Worm (Caenorhabditis elegans): ENCODE data around the gene stdh-1.

The stdh-1 gene

DNA sequence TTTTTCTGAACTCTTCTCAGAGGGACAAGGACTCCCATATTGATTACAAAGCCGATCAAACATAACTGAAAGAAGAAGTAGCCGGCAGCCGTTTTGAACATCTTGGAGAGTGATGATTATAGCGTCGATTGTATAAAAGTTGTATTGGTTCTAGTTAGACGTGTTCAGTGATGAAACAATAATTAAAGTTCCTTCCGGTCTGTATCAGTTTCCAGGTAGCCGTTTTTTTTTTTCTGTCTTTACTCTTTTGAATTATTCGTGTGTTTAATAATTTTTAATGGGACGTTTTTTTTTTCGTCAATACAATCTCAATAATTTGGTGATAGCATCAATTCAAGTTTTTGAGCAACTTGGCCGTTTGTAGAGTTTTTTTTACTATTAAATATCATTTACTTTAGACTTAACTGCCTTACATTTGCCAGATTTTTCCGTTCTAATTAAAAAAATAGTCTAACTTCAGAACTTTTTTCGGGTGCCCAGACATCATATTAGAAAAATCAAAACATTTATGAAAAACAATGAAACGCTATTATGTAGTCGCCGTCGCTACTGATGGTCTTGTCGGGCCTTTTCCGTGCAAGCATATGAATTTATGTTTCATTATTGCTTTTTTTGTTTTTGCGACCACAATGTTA lies 40.2 kb downstream of the stdh-1 start, which contains the start of the genes srx-10 and clec-226:
srx-10 (minus strand) TSS at position 101 of the 635 bp plus-strand sequence.
clec-226 (plus strand) TSS at position 585 of the 635 bp plus-strand sequence.
- TF ChIP-seq dao-5 (tag; optimal IDR thresholded peaks at IDR 0.05) (no peak), W03F9.2 (tag; optimal IDR thresholded peaks at IDR 0.05) (no peak), him-1 (tag; optimal IDR thresholded peaks at IDR 0.05) (no peak)

DNA sequence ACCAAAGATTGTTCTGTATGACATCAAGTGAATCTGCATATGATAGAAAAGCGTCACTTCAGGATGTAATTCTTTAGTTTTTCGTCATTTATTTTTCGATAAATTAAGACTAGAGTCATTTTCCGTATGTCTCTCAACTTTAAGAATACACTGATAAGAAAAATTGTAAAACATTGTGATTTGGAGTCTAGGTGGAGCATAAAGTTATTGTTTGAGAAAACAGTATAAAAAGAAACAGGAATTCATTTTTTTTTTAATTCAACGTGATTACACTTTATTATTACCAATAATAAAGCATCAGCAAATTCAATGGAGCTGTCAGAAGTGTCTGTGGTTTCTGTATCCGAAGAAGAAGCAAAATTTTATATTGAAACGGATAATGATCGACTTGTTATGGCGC lies 42.7 kb downstream of the stdh-1 start, which contains the start of gene R10D12.6:
R10D12.6 (plus strand) TSS at position 301 of the 400 bp plus-strand sequence.
- TF ChIP-seq W03F9.2 (tag; optimal IDR thresholded peaks at IDR 0.05) (no peak), dao-5 (tag; optimal IDR thresholded peaks at IDR 0.05) (no peak), him-1 (tag; optimal IDR thresholded peaks at IDR 0.05) (no peak)

ce11 chrV:13949752-13950151 lies 43.5 kb downstream of the stdh-1 start, which contains the start of gene R10D12.7:
Gene R10D12.7 (plus strand): TSS chrV:13950052.
- TF ChIP-seq him-1 (tag; optimal IDR thresholded peaks at IDR 0.05) (no peak), W03F9.2 (tag; optimal IDR thresholded peaks at IDR 0.05) (no peak), dao-5 (tag; optimal IDR thresholded peaks at IDR 0.05) (no peak)

DNA sequence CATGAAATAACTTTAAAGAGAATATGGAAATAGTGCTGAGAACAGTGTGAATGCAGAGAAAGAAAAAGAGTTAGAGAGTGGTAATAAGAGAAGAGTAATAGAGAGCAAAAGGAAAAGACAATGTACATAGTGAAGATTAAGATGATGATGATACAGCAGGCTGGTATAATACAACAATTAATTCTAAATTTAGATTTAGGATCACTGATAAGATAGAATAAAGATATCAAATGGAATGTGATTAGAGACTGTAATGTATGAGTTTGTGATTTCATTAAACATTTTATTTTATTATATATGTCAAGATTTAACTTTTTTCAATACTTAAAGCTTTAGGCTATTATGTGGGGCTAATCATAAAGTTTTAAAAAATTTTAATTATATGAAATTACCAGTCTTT lies 46.9 kb downstream of the stdh-1 start, which contains the start of gene R10D12.8:
R10D12.8 (minus strand) TSS at position 101 of the 400 bp plus-strand sequence.
- TF ChIP-seq him-1 (tag; optimal IDR thresholded peaks at IDR 0.05) (no peak), W03F9.2 (tag; optimal IDR thresholded peaks at IDR 0.05) (no peak), dao-5 (tag; optimal IDR thresholded peaks at IDR 0.05) (no peak)

DNA sequence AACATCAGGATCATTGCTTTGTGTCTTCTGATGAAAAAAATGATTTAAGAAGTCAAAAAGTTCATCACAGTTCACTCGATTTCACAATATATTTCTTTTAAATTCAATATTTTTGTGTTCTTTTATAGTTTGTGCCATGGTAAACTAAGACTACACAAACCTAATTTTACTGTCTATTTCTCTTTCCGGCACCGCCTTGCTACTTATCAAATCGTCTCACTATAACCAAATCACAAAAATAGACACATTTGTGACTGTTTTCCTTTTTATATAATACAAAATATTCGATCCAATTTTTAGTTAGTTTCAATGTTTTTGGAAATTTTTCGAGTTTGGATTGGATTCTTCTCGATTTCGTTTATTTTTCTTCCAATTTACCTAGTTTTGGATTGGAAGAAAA lies 47.8 kb downstream of the stdh-1 start, which contains the start of gene swt-6:
swt-6 (plus strand) TSS at position 301 of the 400 bp plus-strand sequence.
- TF ChIP-seq him-1 (tag; optimal IDR thresholded peaks at IDR 0.05) (no peak), dao-5 (tag; optimal IDR thresholded peaks at IDR 0.05) (no peak), W03F9.2 (tag; optimal IDR thresholded peaks at IDR 0.05) (no peak)

DNA sequence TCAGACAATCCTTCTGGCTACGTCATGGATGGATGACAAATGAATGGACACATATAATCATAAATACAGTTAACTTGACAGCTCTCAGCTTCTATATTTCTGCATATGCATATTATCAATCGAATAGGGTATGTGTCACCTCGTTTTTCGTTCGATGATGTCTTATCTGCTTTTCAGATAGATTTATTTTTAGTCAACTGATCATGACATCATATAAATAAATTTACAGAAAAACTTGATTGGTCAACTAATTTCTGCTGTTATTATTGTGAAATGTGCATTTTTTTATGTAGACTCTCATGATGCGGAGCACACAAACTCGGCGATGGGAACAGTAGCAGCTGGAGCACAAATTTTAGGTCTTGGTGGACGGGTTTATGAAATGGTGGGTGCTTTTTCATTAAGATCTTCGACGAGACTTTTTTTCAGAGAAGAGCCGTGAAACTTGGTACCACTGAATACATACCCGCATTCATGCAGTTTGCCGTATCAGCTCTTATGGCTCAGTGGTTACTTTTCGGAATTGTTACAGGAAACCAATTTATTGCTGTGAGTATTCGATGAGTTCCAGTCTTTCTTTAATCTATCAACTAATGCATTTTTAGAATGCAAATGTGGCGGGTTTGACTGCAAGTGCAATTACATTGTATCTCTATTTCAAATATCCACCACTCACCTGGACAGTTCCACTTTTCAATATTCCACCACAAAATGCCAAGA lies 49.2 kb downstream of the stdh-1 start:
- TF ChIP-seq W03F9.2 (tag; optimal IDR thresholded peaks at IDR 0.05) (no peak), dao-5 (tag; optimal IDR thresholded peaks at IDR 0.05) (no peak), him-1 (tag; optimal IDR thresholded peaks at IDR 0.05) (no peak)
